Worm (Caenorhabditis elegans) whole organism, late embryonic: ENCODE data around the gene vab-2.

ENCODE experiments used
- ahr-1 ChIP-seq: sonication (generic microtip); optimal IDR thresholded peaks from 2 replicates; lab custom pipeline; 2016; ENCODE audit warnings: missing genetic modification characterization, missing compliant biosample characterization
- ceh-14 ChIP-seq: sonication (generic microtip); optimal IDR thresholded peaks from 2 replicates; lab custom pipeline; 2016; ENCODE audit warnings: missing genotype, missing genetic modification characterization, missing compliant biosample characterization
- ceh-24 ChIP-seq: sonication (generic microtip); optimal IDR thresholded peaks from 2 replicates; lab custom pipeline; 2016; ENCODE audit warnings: mild to moderate bottlenecking, missing genetic modification characterization, missing compliant biosample characterization
- ceh-30 ChIP-seq: fragments of 150-350 bp; optimal IDR thresholded peaks from 2 replicates; lab custom pipeline; 2014; ENCODE audit warnings: missing biosample characterization, missing genetic modification characterization
- ceh-6 ChIP-seq: fragments of 200-800 bp; sonication (Bioruptor generic); optimal IDR thresholded peaks from 2 replicates; lab custom pipeline; 2018; ENCODE audit warnings: mild to moderate bottlenecking, missing genetic modification characterization, missing compliant biosample characterization
- dmd-4 ChIP-seq: sonication (generic microtip); optimal IDR thresholded peaks from 2 replicates; lab custom pipeline; 2016; ENCODE audit warnings: borderline replicate concordance, missing genetic modification characterization, missing compliant biosample characterization
- fkh-10 ChIP-seq: fragments of 150-350 bp; optimal IDR thresholded peaks from 2 replicates; lab custom pipeline; 2014; ENCODE audit warnings: missing biosample characterization, missing genetic modification reagents, missing genetic modification characterization
- gmeb-2 ChIP-seq: sonication (generic microtip); optimal IDR thresholded peaks from 2 replicates; lab custom pipeline; 2016; ENCODE audit warnings: missing genetic modification characterization, inconsistent platforms, missing compliant biosample characterization
- lin-11 ChIP-seq: fragments of 200-800 bp; sonication (Bioruptor generic); optimal IDR thresholded peaks from 2 replicates; lab custom pipeline; 2018; ENCODE audit warnings: mild to moderate bottlenecking, missing genetic modification characterization, missing compliant biosample characterization
- pax-1 ChIP-seq: fragments of 150-350 bp; optimal IDR thresholded peaks from 2 replicates; lab custom pipeline; 2014; ENCODE audit warnings: missing biosample characterization, missing genetic modification characterization
- pha-2 ChIP-seq: sonication (generic microtip); optimal IDR thresholded peaks from 2 replicates; lab custom pipeline; 2017; ENCODE audit warnings: mild to moderate bottlenecking, missing genetic modification characterization, missing compliant biosample characterization
- sox-2 ChIP-seq: fragments of 200-800 bp; sonication (Bioruptor generic); IDR thresholded peaks from 2 replicates; pipeline ENCODE4 v1.3.6; 2022; ENCODE audit warnings: missing genetic modification reagents, missing genetic modification characterization, missing compliant biosample characterization
- tbx-7 ChIP-seq: sonication (generic microtip); optimal IDR thresholded peaks from 2 replicates; lab custom pipeline; 2016; ENCODE audit warnings: missing genotype, missing genetic modification characterization, missing compliant biosample characterization
- unc-42 ChIP-seq: sonication (generic microtip); optimal IDR thresholded peaks from 2 replicates; lab custom pipeline; 2016; ENCODE audit warnings: missing genotype, missing genetic modification characterization, missing compliant biosample characterization
- ztf-16 ChIP-seq: sonication (generic microtip); optimal IDR thresholded peaks from 2 replicates; lab custom pipeline; 2017; ENCODE audit warnings: missing genetic modification characterization, missing compliant biosample characterization

vab-2 gene

DNA sequence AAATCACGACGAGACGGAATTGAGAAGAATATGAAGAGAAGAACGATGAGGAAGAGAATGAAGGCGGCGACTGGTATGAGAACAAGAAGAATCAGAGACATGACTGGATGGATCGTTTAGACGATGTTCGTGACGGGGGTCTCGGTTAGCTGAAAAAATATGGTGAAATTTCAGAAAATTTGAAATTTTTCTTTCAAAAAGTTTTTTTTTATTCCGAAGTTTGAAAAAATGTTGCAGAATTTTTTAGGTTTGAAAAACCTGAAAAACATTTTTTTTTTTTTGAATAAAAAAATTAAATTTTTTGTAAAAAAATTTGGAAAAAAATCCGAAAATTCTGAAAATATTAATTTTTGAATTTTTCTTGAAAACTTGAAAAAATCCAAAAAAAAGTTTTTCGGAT is 47.6 kb downstream of the vab-2 start, which contains the start of gene Y37E11AM.3:
Gene Y37E11AM.3 (minus strand): TSS at position 101 of the 400 bp plus-strand sequence.
- TF ChIP-seq ceh-30 (tag; lab: Kevin White, UChicago) = no peak
- no peak for TF ChIP-seq ahr-1
- TF ChIP-seq dmd-4 (tag; lab: Kevin White, UChicago) = no peak
- TF ChIP-seq ceh-14 (tag; lab: Kevin White, UChicago) = no peak
- no peak for TF ChIP-seq ztf-16
- no peak for TF ChIP-seq pha-2
- TF ChIP-seq unc-42 (tag; lab: Kevin White, UChicago) = no peak
- TF ChIP-seq tbx-7 (tag; lab: Kevin White, UChicago) = no peak
- TF ChIP-seq ceh-24 (tag; lab: Kevin White, UChicago) = no peak
- TF ChIP-seq ceh-6 (GFP tag; lab: Kevin White, UChicago) = no peak
- no peak for TF ChIP-seq fkh-10 (GFP tag; lab: Kevin White, UChicago)
- no peak for TF ChIP-seq lin-11 (tag; lab: Kevin White, UChicago)
- TF ChIP-seq pax-1 (tag; lab: Kevin White, UChicago) = no peak
- TF ChIP-seq sox-2 = no peak
- no peak for TF ChIP-seq gmeb-2 (tag; lab: Kevin White, UChicago)
